Worm (Caenorhabditis elegans): ENCODE data around the gene srh-48.

The srh-48 gene

ce11 chrII:9433609-9434008, 53.7 kb downstream of the srh-48 start, which contains the start of gene kin-15:
Gene kin-15 (minus strand): TSS chrII:9433709.
- TF ChIP-seq C06A6.2 (GFP tag; conservative IDR thresholded peaks at IDR 0.05) (no peak), hmg-20 (GFP tag; IDR thresholded peaks at IDR 0.05) (no peak), rec-8 (tag; optimal IDR thresholded peaks at IDR 0.05) (no peak), ZK185.1 (tag; optimal IDR thresholded peaks at IDR 0.05; ENCODE audit: poor library complexity, severe bottlenecking) (no peak), egrh-3 (GFP tag; IDR thresholded peaks at IDR 0.05) (no peak), T26A5.8 (tag; optimal IDR thresholded peaks at IDR 0.05) (no peak), ztf-18 (tag; optimal IDR thresholded peaks at IDR 0.05) (no peak), mes-4 (tag; optimal IDR thresholded peaks at IDR 0.05) (no peak), nhr-80 (tag; optimal IDR thresholded peaks at IDR 0.05) (no peak), somi-1 (GFP tag; optimal IDR thresholded peaks at IDR 0.05) (no peak), dox-1 (GFP tag; IDR thresholded peaks at IDR 0.05) (no peak), ztf-28 (GFP tag; IDR thresholded peaks at IDR 0.05) (no peak), ceh-27 (GFP tag; optimal IDR thresholded peaks at IDR 0.05) (no peak), F39B2.1 (GFP tag; IDR thresholded peaks at IDR 0.05) (no peak), chd-7 (tag; optimal IDR thresholded peaks at IDR 0.05) (no peak), madf-6 (GFP tag; IDR thresholded peaks at IDR 0.05) (no peak)
